Fruit fly (Drosophila melanogaster): Measurements from ENCODE around the gene Rcd-1.
A peak's percentile ranks its signal among the peaks of the same experiment; 100 is the strongest.

The Rcd-1 gene

dm6 chrX:19663196-19663858, 24.8 kb downstream of the Rcd-1 start (continued):
- TF ChIP-seq Dp (GFP tag; optimal IDR thresholded peaks at IDR 0.05) = no peak
- no peak for TF ChIP-seq vnd (GFP tag; IDR thresholded peaks at IDR 0.05; ENCODE audit: partially characterized antibody)
- no peak for TF ChIP-seq CG16863 (GFP tag; optimal IDR thresholded peaks at IDR 0.05)
- TF ChIP-seq ken (GFP tag; IDR thresholded peaks at IDR 0.05) = no peak
- peak; percentile 32 for TF ChIP-seq Dek (tag; optimal IDR thresholded peaks at IDR 0.05)
- no peak for TF ChIP-seq CG5953 (GFP tag; IDR thresholded peaks at IDR 0.05)
- TF ChIP-seq inv (GFP tag; IDR thresholded peaks at IDR 0.05; ENCODE audit: partially characterized antibody) = no peak
- TF ChIP-seq Hmr (GFP tag; optimal IDR thresholded peaks at IDR 0.05) = peak; percentile 53
- TF ChIP-seq Med (GFP tag) = peak; percentile 64
- no peak for TF ChIP-seq CG14965 (GFP tag; optimal IDR thresholded peaks at IDR 0.05; ENCODE audit: borderline replicate concordance)
- no peak for TF ChIP-seq slp2 (GFP tag; optimal IDR thresholded peaks at IDR 0.05)
- TF ChIP-seq sens (GFP tag) = peak; percentile 91
- no peak for TF ChIP-seq CG3065 (GFP tag; optimal IDR thresholded peaks at IDR 0.05)
- TF ChIP-seq sima (GFP tag; optimal IDR thresholded peaks at IDR 0.05) = no peak
- TF ChIP-seq z (GFP tag; IDR thresholded peaks at IDR 0.05) = no peak
- no peak for TF ChIP-seq repo (GFP tag; optimal IDR thresholded peaks at IDR 0.05)
- no peak for TF ChIP-seq Hmx (GFP tag; optimal IDR thresholded peaks at IDR 0.05)
- TF ChIP-seq gsb-n (tag; optimal IDR thresholded peaks at IDR 0.05) = no peak
- peak; percentile 43 for TF ChIP-seq Hand (GFP tag; optimal IDR thresholded peaks at IDR 0.05)
- TF ChIP-seq fu2 (GFP tag; optimal IDR thresholded peaks at IDR 0.05) = no peak
- no peak for TF ChIP-seq jigr1 (GFP tag; IDR thresholded peaks at IDR 0.05)
- TF ChIP-seq tio (GFP tag; optimal IDR thresholded peaks at IDR 0.05) = no peak
- TF ChIP-seq CG12942 (GFP tag; optimal IDR thresholded peaks at IDR 0.05) = peak; percentile 36
- TF ChIP-seq CG15514 (GFP tag; optimal IDR thresholded peaks at IDR 0.05) = peak; percentile 36
- 0 out of 2 replicates have a peak, but pooled peaks have one; percentile 26 for TF ChIP-seq CG4404 (GFP tag; IDR thresholded peaks at IDR 0.05)
- TF ChIP-seq mld (GFP tag; IDR thresholded peaks at IDR 0.05; ENCODE audit: partially characterized antibody) = no peak
- no peak for TF ChIP-seq E2f1 (GFP tag; IDR thresholded peaks at IDR 0.05)

- no peak for TF ChIP-seq NfI (GFP tag; optimal IDR thresholded peaks at IDR 0.05)
- TF ChIP-seq E2f2 (GFP tag; IDR thresholded peaks at IDR 0.05) = peak; percentile 86
- TF ChIP-seq z (GFP tag; IDR thresholded peaks at IDR 0.05) = no peak
- TF ChIP-seq sna (GFP tag; IDR thresholded peaks at IDR 0.05; ENCODE audit: partially characterized antibody) = peak; percentile 74
- no peak for TF ChIP-seq CG15269 (tag; optimal IDR thresholded peaks at IDR 0.05)
- no peak for TF ChIP-seq Lim3 (GFP tag; IDR thresholded peaks at IDR 0.05)
- no peak for TF ChIP-seq CG16863 (GFP tag; optimal IDR thresholded peaks at IDR 0.05)
- peak; percentile 82 for TF ChIP-seq Med (GFP tag)
- TF ChIP-seq gsb-n (tag; optimal IDR thresholded peaks at IDR 0.05) = no peak
- TF ChIP-seq Kr (GFP tag; optimal IDR thresholded peaks at IDR 0.05) = no peak
- TF ChIP-seq h (optimal IDR thresholded peaks at IDR 0.05) = no peak
- peak; percentile 70 for TF ChIP-seq vnd (GFP tag; IDR thresholded peaks at IDR 0.05; ENCODE audit: partially characterized antibody)
- peak; percentile 6 for TF ChIP-seq trem (tag; optimal IDR thresholded peaks at IDR 0.05)
- no peak for TF ChIP-seq CG9817 (tag; optimal IDR thresholded peaks at IDR 0.05)
- TF ChIP-seq HLHmδ (GFP tag; optimal IDR thresholded peaks at IDR 0.05) = no peak
- TF ChIP-seq BEAF-32 (GFP tag; optimal IDR thresholded peaks at IDR 0.05) = peak; percentile 73
- TF ChIP-seq salm (tag; optimal IDR thresholded peaks at IDR 0.05) = no peak
- TF ChIP-seq B-H1 (GFP tag; IDR thresholded peaks at IDR 0.05) = no peak
- no peak for TF ChIP-seq CG34376 (GFP tag; optimal IDR thresholded peaks at IDR 0.05)
- no peak for TF ChIP-seq usp (GFP tag; optimal IDR thresholded peaks at IDR 0.05)
- peak; percentile 14 for TF ChIP-seq CG1647 (GFP tag; optimal IDR thresholded peaks at IDR 0.05)
- TF ChIP-seq ham (GFP tag; IDR thresholded peaks at IDR 0.05) = no peak
- TF ChIP-seq unc-4 (GFP tag; IDR thresholded peaks at IDR 0.05; ENCODE audit: partially characterized antibody) = peak; percentile 62
- no peak for TF ChIP-seq sima (GFP tag; optimal IDR thresholded peaks at IDR 0.05)
- no peak for TF ChIP-seq twi (tag; optimal IDR thresholded peaks at IDR 0.05)
- TF ChIP-seq CG7372 (GFP tag; IDR thresholded peaks at IDR 0.05) = no peak
- TF ChIP-seq CG6254 (GFP tag; optimal IDR thresholded peaks at IDR 0.05) = no peak
Observed at dm6 chrX:19663859-19664728, 25.5 kb downstream of the Rcd-1 start, which contains the start of the genes CG14223 and Ssu72. CG14223 (minus strand) TSS chrX:19663971. Ssu72 (plus strand) TSS chrX:19664561.

Data from whole organism, embryonic.